Worm (Caenorhabditis elegans): ENCODE results near the gene F55G7.5.

F55G7.5 gene

DNA sequence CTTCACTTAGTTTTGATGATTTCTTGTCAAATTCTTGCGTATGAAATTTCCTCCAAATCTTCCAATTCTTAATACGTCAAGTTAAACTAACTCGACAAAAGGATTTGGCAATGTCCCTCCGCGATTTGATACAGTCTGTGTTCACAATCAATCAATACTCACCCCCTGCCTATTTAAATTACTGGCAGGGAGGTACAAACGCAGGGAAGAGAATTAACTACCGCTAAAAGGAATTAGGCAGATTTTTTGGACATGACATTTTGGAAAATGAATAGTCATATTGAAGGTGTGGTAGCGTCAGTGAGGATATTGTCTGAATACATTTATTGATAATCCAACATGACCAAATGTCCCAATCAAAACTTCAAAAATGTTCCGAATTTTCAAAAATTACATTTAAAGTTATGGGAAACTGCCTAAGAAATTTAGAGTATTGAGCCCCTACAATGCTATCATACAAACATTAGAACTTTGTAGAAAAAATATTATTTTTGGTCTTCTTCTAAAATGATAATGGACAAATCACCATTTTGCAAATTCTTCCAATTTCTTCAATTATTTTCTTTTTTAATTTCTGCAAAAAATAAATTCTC is 1.3 kb downstream of the F55G7.5 start (continued):
- peak; percentile 50 for TF ChIP-seq fkh-3 (tag; optimal IDR thresholded peaks at IDR 0.05)
- peak; percentile 94 for TF ChIP-seq K12H6.12 (tag; optimal IDR thresholded peaks at IDR 0.05)
- peak; percentile 97 for TF ChIP-seq rcor-1 (GFP tag; IDR thresholded peaks at IDR 0.05)
- TF ChIP-seq dpl-1 (GFP tag; optimal IDR thresholded peaks at IDR 0.05), result no peak
- TF ChIP-seq F57C9.4 (tag; optimal IDR thresholded peaks at IDR 0.05), result peak; percentile 28
- no peak for TF ChIP-seq madf-6 (GFP tag; IDR thresholded peaks at IDR 0.05)
- TF ChIP-seq ceh-100 (GFP tag; IDR thresholded peaks at IDR 0.05), result peak; percentile 70; the same call in 1 of the 2 replicates
- no peak for TF ChIP-seq mxl-1 (tag; optimal IDR thresholded peaks at IDR 0.05)
- peak; percentile 78 for TF ChIP-seq ztf-22 (GFP tag; optimal IDR thresholded peaks at IDR 0.05)
- no peak for TF ChIP-seq ama-1 (optimal IDR thresholded peaks at IDR 0.05)
- TF ChIP-seq ama-1 (GFP tag; optimal IDR thresholded peaks at IDR 0.05), result peak; percentile 66 to 90
- peak; percentile 47 for TF ChIP-seq attf-5 (GFP tag; optimal IDR thresholded peaks at IDR 0.05)
- TF ChIP-seq somi-1 (GFP tag; optimal IDR thresholded peaks at IDR 0.05), result peak; percentile 98
- TF ChIP-seq pha-4 (tag; optimal IDR thresholded peaks at IDR 0.05), result peak; percentile 96
- TF ChIP-seq bed-2 (GFP tag; IDR thresholded peaks at IDR 0.05), result no peak
- peak; percentile 55 to 93 for TF ChIP-seq let-607 (tag; optimal IDR thresholded peaks at IDR 0.05)
- TF ChIP-seq nfya-2 (GFP tag; IDR thresholded peaks at IDR 0.05), result no peak
- TF ChIP-seq dpff-1 (tag; optimal IDR thresholded peaks at IDR 0.05), result peak; percentile 29
- peak; percentile 87 for TF ChIP-seq nhr-27 (tag; optimal IDR thresholded peaks at IDR 0.05)
- peak; percentile 85 for TF ChIP-seq nhr-179 (tag; optimal IDR thresholded peaks at IDR 0.05)
- peak; percentile 94 for TF ChIP-seq B0035.1 (tag; optimal IDR thresholded peaks at IDR 0.05)
- TF ChIP-seq Y56A3A.18 (GFP tag; IDR thresholded peaks at IDR 0.05), result peak; percentile 99
- peak; percentile 87 for TF ChIP-seq nhr-80 (tag; optimal IDR thresholded peaks at IDR 0.05)
- peak; percentile 17 for TF ChIP-seq rpc-1 (optimal IDR thresholded peaks at IDR 0.05)
- no peak for TF ChIP-seq rpc-1 (tag; optimal IDR thresholded peaks at IDR 0.05)
- peak; percentile 22 for TF ChIP-seq unc-130 (GFP tag; optimal IDR thresholded peaks at IDR 0.05)
- TF ChIP-seq atf-7 (tag; optimal IDR thresholded peaks at IDR 0.05), result peak; percentile 98
- TF ChIP-seq hmg-1.2 (GFP tag; IDR thresholded peaks at IDR 0.05), result peak; percentile 85
- TF ChIP-seq egl-44 (GFP tag; IDR thresholded peaks at IDR 0.05), result peak; percentile 89
- TF ChIP-seq lir-1 (GFP tag; conservative IDR thresholded peaks at IDR 0.05), result peak; percentile 94
- no peak for TF ChIP-seq ztf-25 (GFP tag; IDR thresholded peaks at IDR 0.05)
- TF ChIP-seq let-526 (GFP tag; IDR thresholded peaks at IDR 0.05), result peak; percentile 78; the same call in 1 of the 2 replicates
- TF ChIP-seq tbx-9 (tag; optimal IDR thresholded peaks at IDR 0.05; ENCODE audit: borderline replicate concordance), result no peak
- TF ChIP-seq akir-1 (GFP tag; optimal IDR thresholded peaks at IDR 0.05), result peak; percentile 85
- peak; percentile 96 for TF ChIP-seq madf-10 (tag; optimal IDR thresholded peaks at IDR 0.05)
- TF ChIP-seq snpc-1.1 (tag; optimal IDR thresholded peaks at IDR 0.05; ENCODE audit: insufficient read depth), result no peak
- no peak for TF ChIP-seq attf-3 (GFP tag; conservative IDR thresholded peaks at IDR 0.05)
- peak; percentile 72; the same call in 1 of the 2 replicates for TF ChIP-seq Y95B8A.8 (GFP tag; IDR thresholded peaks at IDR 0.05)
- peak; percentile 99 for TF ChIP-seq ztf-26 (tag; optimal IDR thresholded peaks at IDR 0.05)
- no peak for TF ChIP-seq xnd-1 (tag; optimal IDR thresholded peaks at IDR 0.05)
- TF ChIP-seq Y53G8AR.9 (GFP tag; conservative IDR thresholded peaks at IDR 0.05), result peak; percentile 97
- peak; percentile 93 for TF ChIP-seq pbrm-1 (GFP tag; IDR thresholded peaks at IDR 0.05)
- peak; percentile 80 for TF ChIP-seq T07F8.4 (tag; optimal IDR thresholded peaks at IDR 0.05)
- peak; percentile 92 for TF ChIP-seq C06A6.2 (GFP tag; conservative IDR thresholded peaks at IDR 0.05)
- TF ChIP-seq F49E8.2 (tag; optimal IDR thresholded peaks at IDR 0.05; ENCODE audit: insufficient read depth), result no peak
- no peak for TF ChIP-seq attf-6 (GFP tag; IDR thresholded peaks at IDR 0.05)
- no peak for TF ChIP-seq mes-4 (tag; optimal IDR thresholded peaks at IDR 0.05)
- no peak; the same call in 1 of the 2 replicates for TF ChIP-seq hsf-1 (GFP tag; IDR thresholded peaks at IDR 0.05)
- no peak for TF ChIP-seq lsy-27 (tag; optimal IDR thresholded peaks at IDR 0.05; ENCODE audit: borderline replicate concordance, insufficient read depth)
